Comparison of ENCODE assay signal across 2 fruit fly cellular contexts in the genomic region with DNA sequence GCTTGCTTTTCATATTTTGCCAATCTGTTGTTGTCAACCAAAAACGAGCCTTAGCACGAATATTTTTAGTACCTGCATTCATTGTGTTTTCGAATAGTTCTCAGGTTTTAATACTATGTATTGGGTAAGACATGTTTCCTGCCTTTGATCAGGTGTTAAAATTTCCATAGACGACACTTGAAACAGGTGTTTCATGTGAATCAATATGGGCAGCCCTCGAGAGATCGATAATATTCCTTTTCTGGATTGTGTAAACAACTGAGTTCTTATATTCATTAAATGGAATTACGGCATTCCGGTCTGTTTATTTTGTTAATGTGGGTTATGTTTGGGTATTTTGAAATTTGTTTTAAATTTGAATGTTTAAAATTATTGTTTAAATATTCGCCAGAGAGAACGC.
TF ChIP-seq lines count a peak whose summit lies in the region.

No protein-coding gene starts in this region.

- no peak for TF ChIP-seq CTCF in whole organism, embryonic (GFP tag; optimal IDR thresholded peaks at IDR 0.05; lab: Kevin White, UChicago)

TF ChIP-seq in whole organism, embryonic, 481 proteins besides CTCF, POLR2A, EP300 and RAD21 (continues in another document):
- TF ChIP-seq CG18599 (GFP tag; optimal IDR thresholded peaks at IDR 0.05; lab: Kevin White, UChicago) (peak; percentile 43), maf-S (GFP tag; optimal IDR thresholded peaks at IDR 0.05; lab: Kevin White, UChicago) (no peak), CG12219 (GFP tag; optimal IDR thresholded peaks at IDR 0.05; lab: Kevin White, UChicago) (no peak), MESR4 (GFP tag; optimal IDR thresholded peaks at IDR 0.05; lab: Kevin White, UChicago) (no peak), caup (GFP tag; optimal IDR thresholded peaks at IDR 0.05; lab: Kevin White, UChicago; ENCODE audit: severe bottlenecking) (peak; percentile 27), Asciz (GFP tag; optimal IDR thresholded peaks at IDR 0.05; lab: Kevin White, UChicago) (peak; percentile 19), CG2678 (tag; optimal IDR thresholded peaks at IDR 0.05; lab: Kevin White, UChicago) (peak; percentile 26), ftz-f1 (GFP tag; optimal IDR thresholded peaks at IDR 0.05; lab: Kevin White, UChicago) (no peak), CG31388 (GFP tag; optimal IDR thresholded peaks at IDR 0.05; lab: Kevin White, UChicago) (no peak), Ravus (GFP tag; IDR thresholded peaks at IDR 0.05; lab: Robert Waterston, UW) (no peak), Hmr (GFP tag; optimal IDR thresholded peaks at IDR 0.05; lab: Kevin White, UChicago) (peak; percentile 53), CG17568 (GFP tag; optimal IDR thresholded peaks at IDR 0.05; lab: Kevin White, UChicago) (peak; percentile 49), sd (tag; optimal IDR thresholded peaks at IDR 0.05; lab: Kevin White, UChicago) (peak; percentile 23), Fer1 (GFP tag; optimal IDR thresholded peaks at IDR 0.05; lab: Kevin White, UChicago) (peak; percentile 51), CG8359 (GFP tag; optimal IDR thresholded peaks at IDR 0.05; lab: Kevin White, UChicago; ENCODE audit: borderline replicate concordance) (no peak), fu2 (GFP tag; optimal IDR thresholded peaks at IDR 0.05; lab: Kevin White, UChicago) (no peak), gro (GFP tag; optimal IDR thresholded peaks at IDR 0.05; lab: Kevin White, UChicago) (peak; percentile 37), CG10565 (GFP tag; optimal IDR thresholded peaks at IDR 0.05; lab: Kevin White, UChicago) (no peak), CG11696 (GFP tag; IDR thresholded peaks at IDR 0.05; lab: Robert Waterston, UW) (no peak), sens (GFP tag; lab: Kevin White, UChicago) (peak; percentile 78), lab (GFP tag; optimal IDR thresholded peaks at IDR 0.05; lab: Kevin White, UChicago) (peak; percentile 68), jumu (GFP tag; optimal IDR thresholded peaks at IDR 0.05; lab: Kevin White, UChicago) (no peak), CG11398 (GFP tag; optimal IDR thresholded peaks at IDR 0.05; lab: Kevin White, UChicago) (peak; percentile 15), wek (GFP tag; optimal IDR thresholded peaks at IDR 0.05; lab: Kevin White, UChicago) (peak; percentile 36), CG34422 (GFP tag; IDR thresholded peaks at IDR 0.05; lab: Robert Waterston, UW) (no peak), CG7928 (GFP tag; optimal IDR thresholded peaks at IDR 0.05; lab: Kevin White, UChicago) (no peak), Lim3 (GFP tag; IDR thresholded peaks at IDR 0.05; lab: Robert Waterston, UW) (no peak), CG3407 (GFP tag; optimal IDR thresholded peaks at IDR 0.05; lab: Kevin White, UChicago) (no peak), tup (GFP tag; optimal IDR thresholded peaks at IDR 0.05; lab: Kevin White, UChicago) (no peak), yki (optimal IDR thresholded peaks at IDR 0.05; lab: Kevin White, UChicago) (no peak), kah (GFP tag; optimal IDR thresholded peaks at IDR 0.05; lab: Kevin White, UChicago) (peak; percentile 21), CG4707 (GFP tag; optimal IDR thresholded peaks at IDR 0.05; lab: Kevin White, UChicago) (peak; percentile 31), kni (GFP tag; optimal IDR thresholded peaks at IDR 0.05; lab: Kevin White, UChicago) (peak; percentile 46), CG7745 (tag; optimal IDR thresholded peaks at IDR 0.05; lab: Kevin White, UChicago) (no peak), ken (GFP tag; IDR thresholded peaks at IDR 0.05; lab: Robert Waterston, UW) (no peak), CG1233 (GFP tag; optimal IDR thresholded peaks at IDR 0.05; lab: Kevin White, UChicago) (peak; percentile 39), Myb (GFP tag; optimal IDR thresholded peaks at IDR 0.05; lab: Kevin White, UChicago) (no peak), NK7.1 (GFP tag; optimal IDR thresholded peaks at IDR 0.05; lab: Kevin White, UChicago) (peak; percentile 9), CG13296 (GFP tag; optimal IDR thresholded peaks at IDR 0.05; lab: Kevin White, UChicago) (peak; percentile 48), CG8924 (tag; optimal IDR thresholded peaks at IDR 0.05; lab: Kevin White, UChicago) (no peak), CG12071 (GFP tag; optimal IDR thresholded peaks at IDR 0.05; lab: Kevin White, UChicago) (peak; percentile 30), Vsx1 (GFP tag; optimal IDR thresholded peaks at IDR 0.05; lab: Kevin White, UChicago) (peak; percentile 33), org-1 (GFP tag; optimal IDR thresholded peaks at IDR 0.05; lab: Kevin White, UChicago) (peak; percentile 27), nau (GFP tag; optimal IDR thresholded peaks at IDR 0.05; lab: Kevin White, UChicago) (peak; percentile 54)

TF ChIP-seq in whole organism, prepupa, 60 proteins besides CTCF, POLR2A, EP300 and RAD21:
- TF ChIP-seq CG3919 (GFP tag; optimal IDR thresholded peaks at IDR 0.05; lab: Kevin White, UChicago) (no peak), achi (GFP tag; optimal IDR thresholded peaks at IDR 0.05; lab: Kevin White, UChicago) (no peak), fkh (GFP tag; optimal IDR thresholded peaks at IDR 0.05; lab: Kevin White, UChicago) (peak; percentile 64)
TF ChIP-seq in whole organism, prepupa: peak in this region for 1.
